Fruit fly (Drosophila melanogaster): ENCODE data around the gene Sfp24Bd.
A peak's percentile ranks its signal among the peaks of the same experiment; 100 is the strongest.

Gene Sfp24Bd

dm6 chr2L:3675770-3676169 lies 6.8 kb upstream of the Sfp24Bd start (continued):
- TF ChIP-seq inv (GFP tag; IDR thresholded peaks at IDR 0.05; ENCODE audit: partially characterized antibody) (no peak), CG7987 (GFP tag; optimal IDR thresholded peaks at IDR 0.05) (no peak), rib (GFP tag; IDR thresholded peaks at IDR 0.05) (no peak), sug (tag; optimal IDR thresholded peaks at IDR 0.05) (no peak), zen2 (GFP tag; IDR thresholded peaks at IDR 0.05; ENCODE audit: partially characterized antibody) (no peak), cad (GFP tag; optimal IDR thresholded peaks at IDR 0.05) (no peak), CG10267 (tag; optimal IDR thresholded peaks at IDR 0.05) (peak; percentile 26), CG15479 (GFP tag; optimal IDR thresholded peaks at IDR 0.05) (no peak), CG6272 (GFP tag; IDR thresholded peaks at IDR 0.05) (no peak), Nf-YC (tag; optimal IDR thresholded peaks at IDR 0.05) (no peak), grau (tag; optimal IDR thresholded peaks at IDR 0.05) (no peak), CG6654 (GFP tag; optimal IDR thresholded peaks at IDR 0.05) (no peak), CG4854 (GFP tag; optimal IDR thresholded peaks at IDR 0.05) (no peak), Camta (GFP tag; optimal IDR thresholded peaks at IDR 0.05) (no peak), CG30431 (GFP tag; optimal IDR thresholded peaks at IDR 0.05) (peak; percentile 24), z (GFP tag; IDR thresholded peaks at IDR 0.05) (no peak), pzg (GFP tag; optimal IDR thresholded peaks at IDR 0.05) (no peak), bigmax (GFP tag; optimal IDR thresholded peaks at IDR 0.05) (no peak), Hsf (GFP tag; optimal IDR thresholded peaks at IDR 0.05) (peak; percentile 6), CG16779 (GFP tag; IDR thresholded peaks at IDR 0.05) (no peak), bbx (GFP tag; IDR thresholded peaks at IDR 0.05; ENCODE audit: partially characterized antibody) (no peak), CG6854 (GFP tag; optimal IDR thresholded peaks at IDR 0.05) (no peak), lmd (GFP tag; IDR thresholded peaks at IDR 0.05) (no peak), CG10274 (GFP tag; optimal IDR thresholded peaks at IDR 0.05) (no peak), CG14050 (GFP tag; IDR thresholded peaks at IDR 0.05) (no peak), CG16813 (GFP tag; IDR thresholded peaks at IDR 0.05; ENCODE audit: partially characterized antibody) (no peak), kay (GFP tag; optimal IDR thresholded peaks at IDR 0.05) (no peak), Bgb (GFP tag; IDR thresholded peaks at IDR 0.05; ENCODE audit: partially characterized antibody) (no peak), CG1792 (GFP tag; optimal IDR thresholded peaks at IDR 0.05) (no peak), CG6254 (GFP tag; optimal IDR thresholded peaks at IDR 0.05) (peak; percentile 32), Meics (GFP tag; optimal IDR thresholded peaks at IDR 0.05) (no peak), ttk (GFP tag; IDR thresholded peaks at IDR 0.05) (0 out of 2 replicates have a peak, but pooled peaks have one; percentile 20), CG1233 (GFP tag; optimal IDR thresholded peaks at IDR 0.05) (no peak), org-1 (GFP tag; optimal IDR thresholded peaks at IDR 0.05) (no peak), so (GFP tag; IDR thresholded peaks at IDR 0.05) (no peak), CG11696 (GFP tag; IDR thresholded peaks at IDR 0.05) (no peak), Abd-B (GFP tag; optimal IDR thresholded peaks at IDR 0.05) (no peak), CG8359 (GFP tag; optimal IDR thresholded peaks at IDR 0.05; ENCODE audit: borderline replicate concordance) (no peak), run (tag; optimal IDR thresholded peaks at IDR 0.05) (no peak), btn (GFP tag; optimal IDR thresholded peaks at IDR 0.05) (no peak), lilli (GFP tag; optimal IDR thresholded peaks at IDR 0.05) (peak; percentile 9), NFAT (GFP tag; IDR thresholded peaks at IDR 0.05) (no peak), Nf-YB (GFP tag; optimal IDR thresholded peaks at IDR 0.05) (peak; percentile 6), CG5953 (GFP tag; IDR thresholded peaks at IDR 0.05) (no peak), Side (GFP tag; optimal IDR thresholded peaks at IDR 0.05) (peak; percentile 17), ind (GFP tag; optimal IDR thresholded peaks at IDR 0.05) (no peak), CG4617 (GFP tag; optimal IDR thresholded peaks at IDR 0.05; ENCODE audit: borderline replicate concordance) (no peak), Mrtf (GFP tag; IDR thresholded peaks at IDR 0.05) (0 out of 3 replicates have a peak, but pooled peaks have one; percentile 23), emc (GFP tag; optimal IDR thresholded peaks at IDR 0.05) (no peak), CG15011 (GFP tag; optimal IDR thresholded peaks at IDR 0.05) (no peak), ems (GFP tag; optimal IDR thresholded peaks at IDR 0.05) (no peak), CG18619 (GFP tag; optimal IDR thresholded peaks at IDR 0.05) (no peak)
